Fruit fly (Drosophila melanogaster): Measurements from ENCODE around the gene CG2021.

CG2021 gene

dm6 chr3L:1794164-1794942 lies 17.1 kb upstream of the CG2021 start:
- TF ChIP-seq EcR (GFP tag; optimal IDR thresholded peaks at IDR 0.05) (peak; percentile 64), CG4496 (GFP tag; IDR thresholded peaks at IDR 0.05) (peak; percentile 30; the same call in 1 of the 3 replicates), fd96Ca (GFP tag; IDR thresholded peaks at IDR 0.05) (peak; percentile 20; the same call in 1 of the 3 replicates), CG9948 (tag; optimal IDR thresholded peaks at IDR 0.05) (no peak), CG32121 (GFP tag; IDR thresholded peaks at IDR 0.05) (peak; percentile 9; the same call in 1 of the 2 replicates), rn (GFP tag; IDR thresholded peaks at IDR 0.05) (0 out of 2 replicates have a peak, but pooled peaks have one; percentile 17), CG13204 (GFP tag; optimal IDR thresholded peaks at IDR 0.05) (no peak), CG8159 (tag; optimal IDR thresholded peaks at IDR 0.05) (no peak), CG12605 (GFP tag; IDR thresholded peaks at IDR 0.05) (peak; percentile 50; the same call in 1 of the 2 replicates)

dm6 chr3L:1789339-1789738 lies 12.1 kb upstream of the CG2021 start:
- peak; percentile 33 for TF ChIP-seq EcR (GFP tag; optimal IDR thresholded peaks at IDR 0.05)
- no peak for TF ChIP-seq D1 (tag; optimal IDR thresholded peaks at IDR 0.05)

DNA sequence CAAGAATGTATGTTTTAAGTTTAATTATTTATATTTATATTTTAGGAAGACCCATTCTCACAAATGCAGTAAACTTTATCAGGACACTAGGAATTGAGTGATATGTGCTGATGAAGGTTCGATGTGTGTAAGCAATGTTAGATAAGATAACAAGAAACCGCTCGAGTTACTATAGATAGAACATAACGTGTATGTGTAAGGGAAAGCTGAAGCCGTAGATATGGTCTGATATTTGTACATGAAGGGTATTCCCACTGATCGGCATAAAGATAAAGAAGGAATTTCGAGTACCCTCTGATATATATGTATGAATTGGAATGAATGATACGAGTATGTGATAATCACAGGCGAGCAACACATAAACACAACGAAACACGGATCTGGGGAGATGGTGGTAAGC lies 6.9 kb upstream of the CG2021 start:
- no peak for TF ChIP-seq fd96Ca (GFP tag; IDR thresholded peaks at IDR 0.05)
- TF ChIP-seq CG8159 (tag; optimal IDR thresholded peaks at IDR 0.05): no peak
- TF ChIP-seq Pif1A (GFP tag; optimal IDR thresholded peaks at IDR 0.05): no peak
- no peak for TF ChIP-seq CG8301 (tag; optimal IDR thresholded peaks at IDR 0.05)
- no peak for TF ChIP-seq CG34367 (tag; optimal IDR thresholded peaks at IDR 0.05)
- no peak for TF ChIP-seq CG17806 (tag; optimal IDR thresholded peaks at IDR 0.05)
- no peak for TF ChIP-seq CG12605 (GFP tag; IDR thresholded peaks at IDR 0.05)
- TF ChIP-seq CG9948 (tag; optimal IDR thresholded peaks at IDR 0.05): no peak
- no peak for TF ChIP-seq CG4496 (GFP tag; IDR thresholded peaks at IDR 0.05)
- no peak for TF ChIP-seq EcR (GFP tag; optimal IDR thresholded peaks at IDR 0.05)

DNA sequence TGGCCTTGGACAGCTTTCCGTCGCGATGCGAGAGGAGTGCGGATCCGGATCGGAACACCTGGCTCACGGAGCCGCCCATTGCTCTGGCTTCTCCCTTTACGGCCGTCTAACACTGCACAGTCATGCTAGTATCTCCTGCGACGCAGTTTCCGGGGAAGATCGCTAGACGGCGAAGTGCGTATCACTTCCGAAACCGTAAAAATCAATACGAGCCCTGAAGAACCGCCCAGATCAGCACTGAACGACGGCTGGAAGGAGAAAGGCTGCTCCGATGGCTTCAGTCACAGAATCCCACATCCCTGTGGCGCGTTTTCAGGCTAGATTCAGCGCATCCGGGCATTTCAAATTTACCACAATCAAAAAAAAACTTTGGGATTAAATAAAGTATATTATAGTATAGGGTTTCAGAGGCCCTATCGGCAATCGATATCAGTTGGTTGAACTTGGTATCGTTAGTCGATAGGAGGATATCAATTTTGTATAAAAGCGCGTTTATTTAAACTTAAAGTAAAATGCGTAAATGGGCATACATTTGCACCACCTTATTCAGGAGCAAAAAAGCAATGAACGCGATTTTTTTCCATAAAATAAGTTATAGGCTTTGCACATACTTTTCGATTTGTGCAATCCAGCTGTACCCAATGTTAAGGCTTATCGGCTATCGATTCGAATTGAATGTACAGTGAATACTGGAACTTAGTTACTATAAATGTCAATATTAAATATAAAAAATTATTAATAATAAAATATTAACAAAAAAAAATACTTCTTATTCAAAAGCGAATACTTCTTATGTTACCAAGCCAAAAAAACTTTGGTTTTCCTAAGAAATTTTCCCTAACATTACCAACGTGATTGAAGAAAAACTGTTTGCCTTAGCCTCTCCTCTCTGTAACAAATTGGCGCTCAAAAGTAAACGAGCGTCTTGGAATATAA lies 2.2 kb downstream of the CG2021 start, which contains the start of the genes CG13933 and PolD2:
Gene CG13933, minus strand, starts transcription at position 435 of the 936 bp plus-strand sequence.
Gene PolD2, plus strand, starts transcription at position 921 of the 936 bp plus-strand sequence.
- TF ChIP-seq CG34367 (tag; optimal IDR thresholded peaks at IDR 0.05): peak; percentile 97
- peak; percentile 87 for TF ChIP-seq CG12605 (GFP tag; IDR thresholded peaks at IDR 0.05)
- TF ChIP-seq gl (tag; optimal IDR thresholded peaks at IDR 0.05): peak; percentile 5
- TF ChIP-seq CG10348 (GFP tag; IDR thresholded peaks at IDR 0.05): peak; percentile 94
- TF ChIP-seq EcR (GFP tag; optimal IDR thresholded peaks at IDR 0.05): no peak
- TF ChIP-seq CG8301 (tag; optimal IDR thresholded peaks at IDR 0.05): no peak
- TF ChIP-seq Ets98B (GFP tag; IDR thresholded peaks at IDR 0.05): peak; percentile 97
- no peak for TF ChIP-seq CG14655 (GFP tag; optimal IDR thresholded peaks at IDR 0.05)
- TF ChIP-seq CG13204 (GFP tag; optimal IDR thresholded peaks at IDR 0.05): no peak
- no peak for TF ChIP-seq Pif1A (GFP tag; optimal IDR thresholded peaks at IDR 0.05)
- TF ChIP-seq CG4496 (GFP tag; IDR thresholded peaks at IDR 0.05): peak; percentile 98
- no peak for TF ChIP-seq Snoo (tag; optimal IDR thresholded peaks at IDR 0.05)
- peak; percentile 95 for TF ChIP-seq Pif1B (GFP tag; optimal IDR thresholded peaks at IDR 0.05)
- TF ChIP-seq CG15710 (tag; optimal IDR thresholded peaks at IDR 0.05): peak; percentile 99
- TF ChIP-seq D1 (tag; optimal IDR thresholded peaks at IDR 0.05): no peak
- peak; percentile 97 for TF ChIP-seq CG32121 (GFP tag; IDR thresholded peaks at IDR 0.05)
- TF ChIP-seq CG17806 (tag; optimal IDR thresholded peaks at IDR 0.05): peak; percentile 92
- peak; percentile 82 for TF ChIP-seq CG9948 (tag; optimal IDR thresholded peaks at IDR 0.05)
- TF ChIP-seq fd96Ca (GFP tag; IDR thresholded peaks at IDR 0.05): peak; percentile 86
- peak; percentile 91 for TF ChIP-seq CG8159 (tag; optimal IDR thresholded peaks at IDR 0.05)
- TF ChIP-seq rn (GFP tag; IDR thresholded peaks at IDR 0.05): peak; percentile 90

- no peak for TF ChIP-seq CG15710 (tag; optimal IDR thresholded peaks at IDR 0.05)
- no peak for TF ChIP-seq CG14655 (GFP tag; optimal IDR thresholded peaks at IDR 0.05)
- TF ChIP-seq CG34367 (tag; optimal IDR thresholded peaks at IDR 0.05): no peak
- TF ChIP-seq CG10348 (GFP tag; IDR thresholded peaks at IDR 0.05): no peak
- no peak for TF ChIP-seq CG9948 (tag; optimal IDR thresholded peaks at IDR 0.05)
- TF ChIP-seq CG12605 (GFP tag; IDR thresholded peaks at IDR 0.05): no peak
- TF ChIP-seq Ets98B (GFP tag; IDR thresholded peaks at IDR 0.05): no peak
- no peak for TF ChIP-seq Pif1B (GFP tag; optimal IDR thresholded peaks at IDR 0.05)
- no peak for TF ChIP-seq CG4496 (GFP tag; IDR thresholded peaks at IDR 0.05)
- TF ChIP-seq Snoo (tag; optimal IDR thresholded peaks at IDR 0.05): no peak
- TF ChIP-seq CG32121 (GFP tag; IDR thresholded peaks at IDR 0.05): no peak
- TF ChIP-seq CG8301 (tag; optimal IDR thresholded peaks at IDR 0.05): no peak
- TF ChIP-seq Pif1A (GFP tag; optimal IDR thresholded peaks at IDR 0.05): no peak
- no peak for TF ChIP-seq CG17806 (tag; optimal IDR thresholded peaks at IDR 0.05)
- no peak for TF ChIP-seq CG8159 (tag; optimal IDR thresholded peaks at IDR 0.05)
- TF ChIP-seq gl (tag; optimal IDR thresholded peaks at IDR 0.05): no peak
These were observed 4.6 kb downstream of the CG2021 start for dm6 chr3L:1772593-1772992.
